Worm (Caenorhabditis elegans) whole organism, late embryonic: ENCODE results near the gene cyp-33C4.

Source experiments
- ceh-2 ChIP-seq: sonication (generic microtip); optimal IDR thresholded peaks from 2 replicates; lab custom pipeline; 2016; ENCODE audit warnings: missing genotype, missing genetic modification characterization, missing compliant biosample characterization
- ceh-30 ChIP-seq: fragments of 150-350 bp; optimal IDR thresholded peaks from 2 replicates; lab custom pipeline; 2014; ENCODE audit warnings: missing biosample characterization, missing genetic modification characterization
- ceh-45 ChIP-seq: fragments of 200-800 bp; sonication (Bioruptor generic); IDR thresholded peaks from 2 replicates; pipeline ENCODE4 v1.3.6; 2022; ENCODE audit warnings: missing genetic modification reagents, missing genetic modification characterization, missing compliant biosample characterization
- ref-2 ChIP-seq: sonication (generic microtip); optimal IDR thresholded peaks from 2 replicates; lab custom pipeline; 2016; ENCODE audit warnings: missing genetic modification characterization, missing compliant biosample characterization
- sox-4 ChIP-seq: sonication (generic microtip); optimal IDR thresholded peaks from 2 replicates; lab custom pipeline; 2017; ENCODE audit warnings: mild to moderate bottlenecking, missing genetic modification characterization, inconsistent platforms, missing compliant biosample characterization
- syd-9 ChIP-seq: sonication (generic microtip); optimal IDR thresholded peaks from 2 replicates; lab custom pipeline; 2016; ENCODE audit warnings: mild to moderate bottlenecking, missing genetic modification characterization, moderate library complexity, missing compliant biosample characterization
- unc-86 ChIP-seq: sonication (generic microtip); optimal IDR thresholded peaks from 2 replicates; lab custom pipeline; 2016; ENCODE audit warnings: missing genetic modification characterization, missing compliant biosample characterization
- ztf-16 ChIP-seq: sonication (generic microtip); optimal IDR thresholded peaks from 2 replicates; lab custom pipeline; 2017; ENCODE audit warnings: missing genetic modification characterization, missing compliant biosample characterization

DNA sequence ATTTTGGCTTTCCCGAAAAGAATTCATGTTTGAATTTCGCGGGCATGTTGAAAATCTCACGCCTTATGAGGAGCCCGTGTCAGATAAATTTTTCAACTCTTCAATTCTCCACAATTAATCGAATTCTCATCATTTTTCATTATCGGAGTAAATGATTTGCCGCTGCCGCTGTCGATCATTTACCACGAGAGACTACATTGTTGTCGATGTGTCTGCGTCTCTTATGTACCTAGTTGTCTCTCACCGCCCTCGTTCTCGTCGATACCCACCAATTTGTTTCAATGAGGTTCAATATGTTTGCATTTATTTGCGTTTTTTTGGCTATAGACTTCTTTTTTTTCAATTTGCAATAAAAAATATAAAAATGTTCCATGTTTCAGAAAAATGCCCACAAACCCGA lies 43.8 kb upstream of the cyp-33C4 start, which contains the start of gene nhr-13:
- TF ChIP-seq sox-4 (tag; lab: Kevin White, UChicago), result no peak
- no peak for TF ChIP-seq syd-9 (tag; lab: Kevin White, UChicago)
- no peak for TF ChIP-seq ceh-45 (GFP tag; lab: Robert Waterston, UW)
- no peak for TF ChIP-seq ref-2 (tag; lab: Kevin White, UChicago)
- TF ChIP-seq unc-86, result no peak
- TF ChIP-seq ceh-2 (tag; lab: Kevin White, UChicago), result no peak
- no peak for TF ChIP-seq ztf-16 (tag; lab: Kevin White, UChicago)
- no peak for TF ChIP-seq ceh-30 (tag; lab: Kevin White, UChicago)
